Fruit fly (Drosophila melanogaster): ENCODE results near the gene CG9837.

- TF ChIP-seq CTCF (optimal IDR thresholded peaks at IDR 0.05) (no peak), CG8478 (optimal IDR thresholded peaks at IDR 0.05) (no peak)
Measured at dm6 chr3R:8843942-8844637, 30.7 kb upstream of the CG9837 start.
